Fruit fly (Drosophila melanogaster) whole organism, wandering third instar larva: Measurements from ENCODE around the gene ea.

Experiments used
- CG32264 ChIP-seq: fragments of 200-800 bp; sonication (Bioruptor generic); optimal IDR thresholded peaks from 2 replicates; lab custom pipeline; 2016; ENCODE audit warnings: missing biosample characterization, missing genetic modification characterization
- CrebA ChIP-seq: fragments of 200-800 bp; sonication (Bioruptor generic); optimal IDR thresholded peaks from 2 replicates; lab custom pipeline; 2016; ENCODE audit warnings: missing biosample characterization, mild to moderate bottlenecking, missing genetic modification characterization, borderline replicate concordance
- Dfd ChIP-seq: fragments of >200 bp; optimal IDR thresholded peaks from 2 replicates; lab custom pipeline; 2017; ENCODE audit warnings: missing biosample characterization, missing genetic modification characterization
- GATAd ChIP-seq: sonication (Bioruptor generic); optimal IDR thresholded peaks from 2 replicates; lab custom pipeline; 2016; ENCODE audit warnings: missing biosample characterization, missing genetic modification characterization
- Jra ChIP-seq: sonication (Bioruptor generic); optimal IDR thresholded peaks from 2 replicates; lab custom pipeline; 2016; ENCODE audit warnings: missing biosample characterization, missing genetic modification characterization
- Sp1 ChIP-seq: fragments of 200-800 bp; sonication (Bioruptor generic); optimal IDR thresholded peaks from 3 replicates; lab custom pipeline; 2019; ENCODE audit warnings: missing biosample characterization, mild to moderate bottlenecking, missing genetic modification characterization, moderate library complexity
- foxo ChIP-seq, 2 experiments: fragments of 200-800 bp; sonication (Bioruptor generic); optimal IDR thresholded peaks; 2 replicates in 1 of 2; 3 replicates in 1 of 2; lab custom pipeline; 2016 to 2017; ENCODE audit warnings: missing biosample characterization in 2 of 2, missing genetic modification characterization in 2 of 2
- fru ChIP-seq: fragments of 200-800 bp; sonication (Bioruptor generic); optimal IDR thresholded peaks from 3 replicates; lab custom pipeline; 2016; ENCODE audit warnings: missing biosample characterization, mild to moderate bottlenecking, missing genetic modification characterization
- h ChIP-seq: fragments of 200-800 bp; sonication (Bioruptor generic); optimal IDR thresholded peaks from 3 replicates; lab custom pipeline; 2016; ENCODE audit warnings: missing biosample characterization, mild to moderate bottlenecking, missing genetic modification characterization
- lola ChIP-seq: fragments of >200 bp; optimal IDR thresholded peaks from 2 replicates; lab custom pipeline; 2017; ENCODE audit warnings: missing biosample characterization, missing genetic modification characterization
- rgr ChIP-seq: fragments of 200-800 bp; sonication (Bioruptor generic); optimal IDR thresholded peaks from 3 replicates; lab custom pipeline; 2016; ENCODE audit warnings: missing biosample characterization, mild to moderate bottlenecking, missing genetic modification characterization
- tai ChIP-seq: sonication (Bioruptor generic); optimal IDR thresholded peaks from 2 replicates; lab custom pipeline; 2016; ENCODE audit warnings: missing biosample characterization, missing genetic modification characterization
- woc ChIP-seq: sonication (Bioruptor generic); optimal IDR thresholded peaks from 2 replicates; lab custom pipeline; 2016; ENCODE audit warnings: missing biosample characterization, mild to moderate bottlenecking, missing genetic modification characterization

- TF ChIP-seq GATAd (GFP tag; lab: Kevin White, UChicago) (no peak), Sp1 (no peak), tai (GFP tag; lab: Kevin White, UChicago) (no peak), woc (GFP tag; lab: Kevin White, UChicago) (no peak), fru (GFP tag; lab: Kevin White, UChicago) (no peak), foxo (GFP tag; optimal IDR thresholded peaks at IDR 0.05; lab: Kevin White, UChicago) (peak in 1 of 2 experiments; percentile 23), Jra (GFP tag; lab: Kevin White, UChicago) (peak; percentile 55), h (GFP tag; lab: Kevin White, UChicago) (peak; percentile 68), CrebA (GFP tag; lab: Kevin White, UChicago) (no peak), lola (GFP tag; lab: Kevin White, UChicago) (no peak), Dfd (GFP tag; lab: Kevin White, UChicago) (no peak), CG32264 (no peak), rgr (GFP tag; lab: Kevin White, UChicago) (no peak)
These were observed 37.8 kb upstream of the ea start, which contains the start of gene CG45218 for dm6 chr3R:15290642-15291118.
